Worm (Caenorhabditis elegans) whole organism, L2 larva: ENCODE data around the gene B0554.5.

Source experiments
- mbf-1 ChIP-seq: sonication (generic microtip); optimal IDR thresholded peaks from 2 replicates; lab custom pipeline; 2017; ENCODE audit warnings: missing biosample characterization, missing genetic modification characterization
- nhr-6 ChIP-seq: fragments of 150-350 bp; optimal IDR thresholded peaks from 2 replicates; lab custom pipeline; 2014; ENCODE audit warnings: missing biosample characterization, missing genetic modification characterization
- nhr-77 ChIP-seq: fragments of 150-350 bp; optimal IDR thresholded peaks from 2 replicates; lab custom pipeline; 2014; ENCODE audit warnings: missing biosample characterization, missing genetic modification characterization
- skn-1 ChIP-seq: sonication (generic microtip); optimal IDR thresholded peaks from 2 replicates; lab custom pipeline; 2017; ENCODE audit warnings: missing biosample characterization, missing genetic modification characterization
- unc-39 ChIP-seq: fragments of 150-350 bp; optimal IDR thresholded peaks from 2 replicates; lab custom pipeline; 2014; ENCODE audit warnings: missing biosample characterization, missing genetic modification characterization
- zag-1 ChIP-seq: fragments of 150-350 bp; optimal IDR thresholded peaks from 2 replicates; lab custom pipeline; 2014; ENCODE audit warnings: missing biosample characterization, missing genetic modification characterization

DNA sequence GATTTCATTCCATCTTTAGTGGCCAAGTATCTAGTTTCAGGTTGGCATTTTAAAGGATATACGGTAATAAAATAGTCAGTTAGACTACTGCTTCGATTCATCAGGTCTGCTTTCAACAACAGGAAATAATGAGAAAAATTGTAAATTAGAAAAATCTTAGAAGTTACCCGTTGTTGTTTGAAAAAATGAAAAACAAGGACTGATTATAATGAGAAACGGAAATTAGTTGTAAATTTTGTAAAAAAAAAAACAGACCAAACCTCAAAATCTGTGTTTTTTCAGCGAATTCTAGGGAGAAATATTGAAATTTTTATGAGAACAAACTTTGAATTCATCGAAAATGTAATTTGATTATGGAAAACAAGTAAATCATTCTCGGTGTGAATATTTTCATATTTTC lies 21.2 kb upstream of the B0554.5 start, which contains the start of gene srh-62:
- TF ChIP-seq nhr-77 (tag; lab: Kevin White, UChicago) (no peak), zag-1 (tag; lab: Kevin White, UChicago) (no peak), skn-1 (tag; lab: Kevin White, UChicago) (no peak), mbf-1 (tag; lab: Kevin White, UChicago) (no peak), nhr-6 (tag; lab: Kevin White, UChicago) (no peak), unc-39 (tag; lab: Kevin White, UChicago) (no peak)
